Worm (Caenorhabditis elegans): ENCODE data around the gene mgl-1.

mgl-1 gene

DNA sequence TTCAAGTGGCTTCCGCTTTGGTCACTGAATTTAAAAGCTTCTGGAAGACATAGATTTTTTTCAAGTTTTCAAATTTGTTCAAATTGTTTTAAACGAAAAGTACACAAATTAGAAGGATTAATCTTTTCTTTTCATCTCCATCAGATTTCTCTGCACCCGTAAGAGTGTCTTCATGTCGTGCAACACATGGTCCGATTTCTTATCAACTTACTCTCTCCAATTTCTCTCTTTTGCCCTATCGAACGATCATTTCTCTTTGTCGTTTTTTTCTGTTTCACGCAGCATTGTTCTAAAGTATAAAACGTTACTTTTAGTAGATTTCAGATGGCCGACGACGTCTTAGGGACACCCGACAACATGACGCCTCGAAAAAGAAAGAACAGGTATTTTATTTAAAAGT lies 10.8 kb downstream of the mgl-1 start, which contains the start of gene pssy-1:
Gene pssy-1 (plus strand): TSS at position 318 of the 400 bp plus-strand sequence.
- TF ChIP-seq dao-5 (tag; optimal IDR thresholded peaks at IDR 0.05), result no peak
- no peak for TF ChIP-seq W03F9.2 (tag; optimal IDR thresholded peaks at IDR 0.05)
- no peak for TF ChIP-seq him-1 (tag; optimal IDR thresholded peaks at IDR 0.05)

ce11 chrX:9962535-9962934 lies 13.6 kb downstream of the mgl-1 start:
- TF ChIP-seq W03F9.2 (tag; optimal IDR thresholded peaks at IDR 0.05) (no peak), dao-5 (tag; optimal IDR thresholded peaks at IDR 0.05) (no peak), him-1 (tag; optimal IDR thresholded peaks at IDR 0.05) (no peak)

DNA sequence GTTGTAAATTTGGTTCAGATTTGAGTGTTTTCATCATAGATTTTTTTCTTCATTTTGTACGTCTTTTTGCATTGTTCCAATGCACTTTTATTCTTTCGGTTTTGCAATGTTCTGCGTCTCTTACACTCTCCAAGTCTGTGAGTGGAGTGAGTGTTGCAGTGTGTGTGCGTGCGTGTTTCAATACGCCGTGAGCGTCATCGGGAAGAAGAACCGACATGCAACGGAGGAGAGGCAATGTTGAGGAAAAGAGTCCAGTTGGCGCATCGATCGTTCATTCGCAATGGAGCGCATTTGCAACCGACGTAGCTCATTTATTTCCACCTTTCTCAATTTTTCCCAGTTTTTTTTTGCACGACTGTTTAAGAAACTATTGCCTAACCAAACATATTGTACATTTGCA lies 17.5 kb downstream of the mgl-1 start, which contains the start of gene ZC506.1:
Gene ZC506.1 (plus strand): TSS at position 400 of the 400 bp plus-strand sequence.
- TF ChIP-seq dao-5 (tag; optimal IDR thresholded peaks at IDR 0.05), result peak; percentile 31
- TF ChIP-seq him-1 (tag; optimal IDR thresholded peaks at IDR 0.05), result peak; percentile 90
- peak; percentile 91 for TF ChIP-seq W03F9.2 (tag; optimal IDR thresholded peaks at IDR 0.05)

DNA sequence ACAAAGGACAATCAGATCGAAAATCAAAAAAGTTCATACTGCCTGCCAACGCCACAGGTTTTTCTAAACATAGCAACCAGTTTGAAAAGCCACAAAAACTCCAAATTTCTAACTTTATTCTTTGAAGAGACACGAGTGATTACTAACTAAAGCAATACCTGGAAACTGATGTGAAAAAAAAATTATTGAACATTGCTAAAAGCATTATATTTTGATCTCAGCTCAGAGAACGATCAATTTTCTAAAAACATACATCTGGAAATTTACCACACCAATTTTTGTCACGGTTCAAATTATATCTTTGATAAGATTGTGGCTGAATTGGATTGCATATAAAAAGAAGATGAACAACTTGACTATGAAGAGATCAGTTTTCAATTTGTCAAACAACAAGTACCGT lies 18.7 kb downstream of the mgl-1 start:
- TF ChIP-seq him-1 (tag; optimal IDR thresholded peaks at IDR 0.05) (no peak), W03F9.2 (tag; optimal IDR thresholded peaks at IDR 0.05) (no peak), dao-5 (tag; optimal IDR thresholded peaks at IDR 0.05) (no peak)

DNA sequence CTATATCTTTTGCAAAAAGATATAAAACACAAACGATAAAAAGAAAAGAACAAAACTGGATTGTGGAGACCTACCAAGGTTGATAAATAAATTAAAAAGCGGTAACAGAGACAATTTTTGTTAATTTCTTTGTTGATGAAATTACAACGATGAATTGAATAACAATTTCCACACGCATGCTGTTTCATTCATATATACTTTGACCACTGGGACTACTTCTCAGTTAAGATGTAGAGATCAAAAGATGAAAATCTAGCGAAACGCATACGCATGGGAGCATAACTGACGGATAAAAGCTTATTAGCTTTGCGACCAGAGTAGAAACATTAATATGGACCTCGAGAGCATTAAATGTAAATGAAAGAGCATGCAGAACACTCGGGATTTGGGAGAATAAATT lies 20.1 kb downstream of the mgl-1 start:
- TF ChIP-seq W03F9.2 (tag; optimal IDR thresholded peaks at IDR 0.05) (no peak), dao-5 (tag; optimal IDR thresholded peaks at IDR 0.05) (no peak), him-1 (tag; optimal IDR thresholded peaks at IDR 0.05) (no peak)

ce11 chrX:9954483-9955041 lies 21.5 kb downstream of the mgl-1 start, which contains the start of gene cysl-1:
Gene cysl-1 (minus strand): TSS chrX:9954533.
- TF ChIP-seq W03F9.2 (tag; optimal IDR thresholded peaks at IDR 0.05) (no peak), him-1 (tag; optimal IDR thresholded peaks at IDR 0.05) (no peak), dao-5 (tag; optimal IDR thresholded peaks at IDR 0.05) (no peak)

DNA sequence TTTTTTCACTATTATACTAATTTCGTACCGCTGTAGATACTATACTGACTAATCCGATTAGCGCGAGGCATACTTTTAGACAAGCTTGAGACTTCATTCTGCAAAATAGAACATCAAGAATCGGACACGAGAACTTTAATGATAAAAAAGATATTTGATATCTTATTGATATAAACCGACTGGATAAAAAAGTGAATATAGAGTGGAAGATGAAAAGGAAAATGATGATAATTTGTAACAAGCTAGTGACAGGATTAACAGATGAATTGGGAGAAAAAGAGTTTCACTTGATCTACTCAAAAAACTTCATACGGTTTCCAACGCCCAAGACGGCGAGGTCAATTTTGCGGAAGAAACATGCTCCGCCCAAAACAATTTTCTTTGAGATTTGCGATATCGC lies 27.1 kb downstream of the mgl-1 start, which contains the start of gene nas-37:
Gene nas-37 (minus strand): TSS at position 101 of the 400 bp plus-strand sequence.
- TF ChIP-seq dao-5 (tag; optimal IDR thresholded peaks at IDR 0.05) (no peak), W03F9.2 (tag; optimal IDR thresholded peaks at IDR 0.05) (no peak), him-1 (tag; optimal IDR thresholded peaks at IDR 0.05) (no peak)

- TF ChIP-seq W03F9.2 (tag; optimal IDR thresholded peaks at IDR 0.05) (no peak), dao-5 (tag; optimal IDR thresholded peaks at IDR 0.05) (no peak), him-1 (tag; optimal IDR thresholded peaks at IDR 0.05) (no peak)
Observed at ce11 chrX:9948528-9948927, 27.6 kb downstream of the mgl-1 start.

DNA sequence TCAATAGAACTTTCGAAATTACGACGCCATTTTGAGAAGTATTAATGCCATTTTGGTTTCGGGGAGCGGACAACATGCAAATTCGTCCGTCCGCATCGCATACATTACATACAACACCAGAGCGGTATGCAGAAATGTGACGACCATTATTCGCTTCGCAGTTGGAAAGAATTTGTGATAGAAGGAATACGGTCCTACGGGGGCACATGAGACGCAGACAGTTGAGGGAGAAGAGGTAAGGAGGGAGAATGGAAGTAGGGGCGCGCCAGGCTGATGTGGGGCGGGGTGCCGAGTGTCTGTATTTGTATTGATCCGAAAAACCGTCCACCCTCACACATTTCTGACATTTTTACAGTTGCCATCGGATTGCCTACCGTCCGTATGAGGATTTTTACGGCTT lies 34.7 kb downstream of the mgl-1 start:
- TF ChIP-seq W03F9.2 (tag; optimal IDR thresholded peaks at IDR 0.05) (no peak), him-1 (tag; optimal IDR thresholded peaks at IDR 0.05) (no peak), dao-5 (tag; optimal IDR thresholded peaks at IDR 0.05) (no peak)

DNA sequence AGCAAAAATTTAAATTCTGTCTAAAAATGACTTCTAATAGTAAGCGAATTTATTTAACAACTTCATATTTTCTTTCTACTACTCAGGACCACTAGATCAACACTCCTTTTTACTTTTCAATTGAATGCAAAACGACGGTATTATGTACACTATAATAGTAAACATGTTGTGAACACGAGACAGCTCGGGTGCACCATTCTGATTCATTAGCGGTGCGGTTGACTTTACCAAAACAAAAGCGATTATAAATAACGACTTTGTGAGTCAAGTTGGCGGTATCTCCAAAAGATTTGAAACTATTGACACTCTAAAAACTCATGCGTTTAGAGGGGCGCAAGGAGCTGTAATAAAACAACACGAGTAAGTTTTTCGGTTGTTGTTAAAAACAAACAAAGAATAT lies 35.6 kb downstream of the mgl-1 start:
- no peak for TF ChIP-seq him-1 (tag; optimal IDR thresholded peaks at IDR 0.05)

DNA sequence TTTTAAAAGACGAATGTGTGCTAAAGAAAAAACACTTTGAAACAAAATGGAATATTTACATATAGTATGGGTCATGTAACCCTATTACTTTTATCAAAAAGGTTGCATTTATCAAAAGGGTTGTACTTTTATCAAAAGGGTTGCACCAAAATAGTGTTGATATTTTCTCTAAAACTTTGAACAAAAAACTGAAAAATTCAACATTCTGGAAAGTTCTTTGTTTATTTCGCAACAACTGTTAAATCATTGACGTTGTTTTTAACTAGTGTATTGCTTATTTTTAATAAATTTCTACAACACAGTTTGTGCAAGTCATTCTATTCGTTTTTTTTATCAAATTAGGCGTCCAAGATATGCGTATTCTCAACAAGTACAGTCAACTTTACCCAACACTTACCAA lies 37.6 kb downstream of the mgl-1 start, which contains the start of the genes C17G1.5 and C17G1.14:
Gene C17G1.5 (plus strand): TSS at position 266 of the 400 bp plus-strand sequence.
Gene C17G1.14 (plus strand): TSS at position 277 of the 400 bp plus-strand sequence.
- TF ChIP-seq W03F9.2 (tag; optimal IDR thresholded peaks at IDR 0.05), result no peak
- TF ChIP-seq dao-5 (tag; optimal IDR thresholded peaks at IDR 0.05), result no peak
- TF ChIP-seq him-1 (tag; optimal IDR thresholded peaks at IDR 0.05), result no peak

ce11 chrX:9938091-9938490 lies 38.0 kb downstream of the mgl-1 start:
- TF ChIP-seq dao-5 (tag; optimal IDR thresholded peaks at IDR 0.05) (no peak), him-1 (tag; optimal IDR thresholded peaks at IDR 0.05) (no peak), W03F9.2 (tag; optimal IDR thresholded peaks at IDR 0.05) (no peak)

DNA sequence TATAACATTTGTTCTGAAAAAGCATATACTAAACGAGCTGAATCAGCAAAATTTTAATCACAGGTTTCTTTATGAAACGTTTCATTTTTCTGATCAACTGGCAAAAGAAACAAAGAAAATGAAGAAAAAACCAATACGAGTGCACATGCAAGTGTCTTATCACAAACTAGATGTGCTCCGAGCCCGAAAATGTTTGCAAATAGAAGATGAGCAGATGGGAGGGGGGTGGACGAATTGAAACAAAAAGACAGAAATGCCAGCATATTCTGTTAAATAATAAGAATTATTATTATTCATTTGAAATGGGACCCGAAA lies 42.1 kb downstream of the mgl-1 start:
- TF ChIP-seq W03F9.2 (tag; optimal IDR thresholded peaks at IDR 0.05) (no peak), dao-5 (tag; optimal IDR thresholded peaks at IDR 0.05) (no peak), him-1 (tag; optimal IDR thresholded peaks at IDR 0.05) (no peak)

ce11 chrX:9933291-9934008 lies 42.7 kb downstream of the mgl-1 start:
- TF ChIP-seq W03F9.2 (tag; optimal IDR thresholded peaks at IDR 0.05), result no peak
